Fruit fly (Drosophila melanogaster) whole organism, embryonic: Measurements from ENCODE around the gene CG5921.

Experiments used
- CG10959 ChIP-seq: fragments of 200-800 bp; sonication (Bioruptor generic); IDR thresholded peaks from 2 replicates; pipeline ENCODE4 v1.3.6; 2022; ENCODE audit warnings: missing biosample characterization, missing genetic modification characterization
- CG12299 ChIP-seq: fragments of 200-800 bp; sonication (Bioruptor generic); optimal IDR thresholded peaks from 2 replicates; lab custom pipeline; 2018; ENCODE audit warnings: missing biosample characterization, mild to moderate bottlenecking, missing genetic modification characterization
- CG13894 ChIP-seq: fragments of 200-800 bp; sonication (Bioruptor generic); optimal IDR thresholded peaks from 3 replicates; lab custom pipeline; 2018; ENCODE audit warnings: missing biosample characterization, mild to moderate bottlenecking, missing genetic modification characterization, moderate library complexity
- CG15269 ChIP-seq: fragments of 200-800 bp; sonication (Bioruptor generic); optimal IDR thresholded peaks from 2 replicates; lab custom pipeline; 2018; ENCODE audit warnings: missing biosample characterization, mild to moderate bottlenecking, missing genetic modification characterization, moderate library complexity
- CG18619 ChIP-seq: fragments of 200-800 bp; sonication (Bioruptor generic); optimal IDR thresholded peaks from 3 replicates; lab custom pipeline; 2017; ENCODE audit warnings: missing biosample characterization, mild to moderate bottlenecking, missing genetic modification characterization
- CG18764 ChIP-seq: fragments of 200-800 bp; sonication (Bioruptor generic); optimal IDR thresholded peaks from 3 replicates; lab custom pipeline; 2016; ENCODE audit warnings: missing biosample characterization, missing genetic modification characterization
- CG2120 ChIP-seq: fragments of 200-800 bp; sonication (Bioruptor generic); optimal IDR thresholded peaks from 3 replicates; lab custom pipeline; 2016; ENCODE audit warnings: missing biosample characterization, missing genetic modification characterization
- CG2875 ChIP-seq: fragments of 200-800 bp; sonication (Bioruptor generic); optimal IDR thresholded peaks from 2 replicates; lab custom pipeline; 2017; ENCODE audit warnings: missing biosample characterization, mild to moderate bottlenecking, missing genetic modification characterization, missing genetic modification reagents
- CG34376 ChIP-seq: fragments of 200-800 bp; sonication (Bioruptor generic); optimal IDR thresholded peaks from 2 replicates; lab custom pipeline; 2018; ENCODE audit warnings: missing biosample characterization, mild to moderate bottlenecking, missing genetic modification characterization
- CG6654 ChIP-seq: fragments of 200-800 bp; sonication (Bioruptor generic); optimal IDR thresholded peaks from 2 replicates; lab custom pipeline; 2017; ENCODE audit warnings: missing biosample characterization, mild to moderate bottlenecking, missing genetic modification characterization
- CG7745 ChIP-seq: fragments of 200-800 bp; sonication (Bioruptor generic); optimal IDR thresholded peaks from 2 replicates; lab custom pipeline; 2018; ENCODE audit warnings: missing biosample characterization, mild to moderate bottlenecking, missing genetic modification characterization, moderate library complexity
- CG8388 ChIP-seq: fragments of 200-800 bp; sonication (Bioruptor generic); optimal IDR thresholded peaks from 2 replicates; lab custom pipeline; 2019; ENCODE audit warnings: missing biosample characterization, mild to moderate bottlenecking, missing genetic modification characterization, moderate library complexity
- Dek ChIP-seq: fragments of 200-800 bp; sonication (Bioruptor generic); optimal IDR thresholded peaks from 3 replicates; lab custom pipeline; 2019; ENCODE audit warnings: missing biosample characterization, mild to moderate bottlenecking, missing genetic modification characterization, moderate library complexity
- Dip3 ChIP-seq: fragments of 200-800 bp; sonication (Bioruptor generic); optimal IDR thresholded peaks from 3 replicates; lab custom pipeline; 2016; ENCODE audit warnings: missing biosample characterization, missing genetic modification characterization
- Ets65A ChIP-seq: fragments of 200-800 bp; sonication (Bioruptor generic); peaks from one replicate; lab custom pipeline; 2016; ENCODE audit warnings: missing biosample characterization, missing genetic modification characterization
- Med ChIP-seq: fragments of 200-800 bp; sonication (Bioruptor generic); peaks from one replicate; lab custom pipeline; 2016; ENCODE audit warnings: missing biosample characterization, missing genetic modification characterization, mild to moderate bottlenecking, inconsistent platforms, moderate library complexity
- Nf-YB ChIP-seq: fragments of 200-800 bp; sonication (Bioruptor generic); optimal IDR thresholded peaks from 3 replicates; lab custom pipeline; 2019; ENCODE audit warnings: missing biosample characterization, mild to moderate bottlenecking, missing genetic modification characterization, moderate library complexity
- Rfx ChIP-seq: fragments of 200-800 bp; sonication (Bioruptor generic); IDR thresholded peaks from 2 replicates; pipeline ENCODE4 v1.3.6; 2022; ENCODE audit warnings: missing biosample characterization, missing genetic modification characterization
- Rx ChIP-seq: fragments of 200-800 bp; sonication (Bioruptor generic); IDR thresholded peaks from 2 replicates; pipeline ENCODE4 v1.3.6; 2022; ENCODE audit warnings: missing biosample characterization, missing genetic modification characterization
- Sin3A ChIP-seq: fragments of >200 bp; optimal IDR thresholded peaks from 2 replicates; lab custom pipeline; 2018
- Sry-δ ChIP-seq: fragments of 200-800 bp; sonication (Bioruptor generic); optimal IDR thresholded peaks from 2 replicates; lab custom pipeline; 2016; ENCODE audit warnings: missing biosample characterization, missing genetic modification characterization
- Xrp1 ChIP-seq: fragments of 200-800 bp; sonication (Bioruptor generic); IDR thresholded peaks from 2 replicates; pipeline ENCODE4 v1.3.6; 2022; ENCODE audit warnings: missing biosample characterization, missing genetic modification characterization
- abd-A ChIP-seq: fragments of 200-800 bp; sonication (Bioruptor generic); optimal IDR thresholded peaks from 3 replicates; lab custom pipeline; 2019; ENCODE audit warnings: missing biosample characterization, mild to moderate bottlenecking, missing genetic modification characterization, moderate library complexity
- crol ChIP-seq: fragments of 200-800 bp; sonication (Bioruptor generic); IDR thresholded peaks from 2 replicates; pipeline ENCODE4 v1.3.6; 2022; ENCODE audit warnings: missing biosample characterization, missing genetic modification characterization
- dati ChIP-seq: fragments of 200-800 bp; sonication (Bioruptor generic); IDR thresholded peaks from 2 replicates; pipeline ENCODE4 v1.3.6; 2022; ENCODE audit warnings: missing biosample characterization, missing genetic modification characterization
- dm ChIP-seq: fragments of 200-800 bp; sonication (Bioruptor generic); optimal IDR thresholded peaks from 3 replicates; lab custom pipeline; 2016; ENCODE audit warnings: missing biosample characterization, missing genetic modification characterization
- grn ChIP-seq: fragments of 200-800 bp; sonication (Bioruptor generic); optimal IDR thresholded peaks from 3 replicates; lab custom pipeline; 2017; ENCODE audit warnings: missing biosample characterization, missing genetic modification characterization
- gsb-n ChIP-seq: fragments of 200-800 bp; sonication (Bioruptor generic); optimal IDR thresholded peaks from 3 replicates; lab custom pipeline; 2018; ENCODE audit warnings: missing biosample characterization, mild to moderate bottlenecking, missing genetic modification characterization
- gt ChIP-seq: fragments of 200-800 bp; sonication (Bioruptor generic); IDR thresholded peaks from 2 replicates; pipeline ENCODE4 v1.3.6; 2022; ENCODE audit warnings: missing biosample characterization, missing genetic modification characterization
- ken ChIP-seq: fragments of 200-800 bp; sonication (Bioruptor generic); IDR thresholded peaks from 3 replicates; pipeline ENCODE4 v1.3.6; 2022; ENCODE audit warnings: missing biosample characterization, missing genetic modification characterization
- lbe ChIP-seq: fragments of 200-800 bp; sonication (Bioruptor generic); optimal IDR thresholded peaks from 2 replicates; lab custom pipeline; 2016; ENCODE audit warnings: missing biosample characterization, mild to moderate bottlenecking, missing genetic modification characterization
- maf-S ChIP-seq: fragments of 200-800 bp; sonication (Bioruptor generic); optimal IDR thresholded peaks from 2 replicates; lab custom pipeline; 2016; ENCODE audit warnings: missing biosample characterization, missing genetic modification characterization
- p53 ChIP-seq: fragments of 200-800 bp; sonication (Bioruptor generic); optimal IDR thresholded peaks from 2 replicates; lab custom pipeline; 2016; ENCODE audit warnings: missing biosample characterization, missing genetic modification characterization
- pb ChIP-seq: fragments of 200-800 bp; sonication (Bioruptor generic); optimal IDR thresholded peaks from 3 replicates; lab custom pipeline; 2016; ENCODE audit warnings: missing biosample characterization, missing genetic modification characterization
- sens ChIP-seq: fragments of 200-800 bp; sonication (Bioruptor generic); peaks from one replicate; lab custom pipeline; 2016; ENCODE audit warnings: missing biosample characterization, missing genetic modification characterization
- stc ChIP-seq: fragments of 200-800 bp; sonication (Bioruptor generic); IDR thresholded peaks from 2 replicates; pipeline ENCODE4 v1.3.6; 2022; ENCODE audit warnings: missing biosample characterization, missing genetic modification characterization
- tgo ChIP-seq: fragments of 200-800 bp; sonication (Bioruptor generic); IDR thresholded peaks from 3 replicates; pipeline ENCODE4 v1.3.6; 2022; ENCODE audit warnings: missing biosample characterization, missing genetic modification characterization
- unpg ChIP-seq: fragments of 200-800 bp; sonication (Bioruptor generic); optimal IDR thresholded peaks from 3 replicates; lab custom pipeline; 2018; ENCODE audit warnings: missing biosample characterization, mild to moderate bottlenecking, missing genetic modification characterization, moderate library complexity
- zfh1 ChIP-seq: fragments of 200-800 bp; sonication (Bioruptor generic); IDR thresholded peaks from 3 replicates; pipeline ENCODE4 v1.3.6; 2022; ENCODE audit warnings: missing biosample characterization, missing genetic modification characterization

Gene CG5921

dm6 chrX:6027846-6028245 lies 22.8 kb upstream of the CG5921 start (continued):
- TF ChIP-seq sens (GFP tag; lab: Kevin White, UChicago) (peak; percentile 49), tgo (GFP tag; lab: Robert Waterston, UW) (no peak), Rx (GFP tag; lab: Robert Waterston, UW) (no peak), gt (no peak), CG2875 (GFP tag; lab: Kevin White, UChicago) (no peak), dm (no peak), Dek (no peak), stc (GFP tag; lab: Robert Waterston, UW) (no peak), Dip3 (GFP tag; lab: Kevin White, UChicago) (no peak), CG18764 (GFP tag; lab: Kevin White, UChicago) (no peak), CG34376 (GFP tag; lab: Kevin White, UChicago) (no peak), CG12299 (tag; lab: Kevin White, UChicago) (no peak), CG18619 (no peak), CG7745 (tag; lab: Kevin White, UChicago) (no peak)

dm6 chrX:6029015-6029414 lies 21.6 kb upstream of the CG5921 start:
- TF ChIP-seq pb (GFP tag; lab: Kevin White, UChicago) (no peak), Nf-YB (GFP tag; lab: Kevin White, UChicago) (peak; percentile 10), abd-A (peak; percentile 49), Sry-δ (GFP tag; lab: Kevin White, UChicago) (no peak), sens (GFP tag; lab: Kevin White, UChicago) (peak; percentile 56), Rfx (GFP tag; lab: Robert Waterston, UW) (peak; percentile 24; the same call in 1 of the 2 replicates), CG15269 (tag; lab: Kevin White, UChicago) (peak; percentile 63), maf-S (GFP tag; lab: Kevin White, UChicago) (no peak), Sin3A (lab: Kevin White, UChicago) (no peak), grn (GFP tag; lab: Kevin White, UChicago) (peak; percentile 24), unpg (GFP tag; lab: Kevin White, UChicago) (no peak), gsb-n (tag; lab: Kevin White, UChicago) (peak; percentile 47), CG2120 (no peak), CG13894 (tag; lab: Kevin White, UChicago) (peak; percentile 20), ken (GFP tag; lab: Robert Waterston, UW) (no peak)
- TF ChIP-seq, all 482 proteins: peak for 8

- no peak for TF ChIP-seq CG6654
- TF ChIP-seq sens (GFP tag; lab: Kevin White, UChicago), result peak; percentile 43
- peak; percentile 60 for TF ChIP-seq Med
- TF ChIP-seq Xrp1, result peak; percentile 9; the same call in 1 of the 2 replicates
- peak; percentile 18 for TF ChIP-seq lbe
- no peak for TF ChIP-seq CG8388 (GFP tag; lab: Kevin White, UChicago)
- TF ChIP-seq CG10959 (GFP tag; lab: Robert Waterston, UW), result 0 out of 2 replicates have a peak, but pooled peaks have one; percentile 21
- 0 out of 3 replicates have a peak, but pooled peaks have one; percentile 27 for TF ChIP-seq zfh1 (GFP tag; lab: Robert Waterston, UW)
- no peak for TF ChIP-seq dati
Measured at dm6 chrX:6030010-6030409, 20.6 kb upstream of the CG5921 start.

DNA sequence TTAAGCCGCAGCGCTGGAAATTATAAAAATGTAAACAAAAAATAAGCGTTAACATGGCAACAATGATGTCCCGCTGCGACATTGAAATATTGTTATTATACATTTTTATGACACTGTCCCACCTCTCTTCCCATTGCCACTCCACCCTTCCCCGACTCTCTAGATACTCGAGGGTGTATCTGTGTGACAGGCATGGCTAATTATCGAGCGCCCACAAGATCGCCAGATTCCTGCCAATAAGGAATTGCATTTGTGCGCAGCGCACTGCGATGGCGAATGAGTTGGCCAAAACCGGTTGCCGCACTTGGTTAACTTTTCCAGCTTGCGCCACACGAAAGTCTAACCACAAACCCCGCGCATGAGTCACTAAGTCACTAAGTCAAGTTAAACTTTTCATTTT lies 20.0 kb upstream of the CG5921 start:
- peak; percentile 43 for TF ChIP-seq Ets65A (GFP tag; lab: Kevin White, UChicago)
- TF ChIP-seq p53, result no peak
- 0 out of 2 replicates have a peak, but pooled peaks have one; percentile 9 for TF ChIP-seq crol (GFP tag; lab: Robert Waterston, UW)
- TF ChIP-seq, all 482 proteins: peak for 2
